Fruit fly (Drosophila melanogaster) whole organism, wandering third instar larva: ENCODE measurements around the gene Pvf3.

ENCODE experiments used
- CG9705 ChIP-seq: fragments of 200-800 bp; sonication (Bioruptor generic); optimal IDR thresholded peaks from 2 replicates; lab custom pipeline; 2018; ENCODE audit warnings: missing biosample characterization, mild to moderate bottlenecking, missing genetic modification characterization
- CrebA ChIP-seq: fragments of 200-800 bp; sonication (Bioruptor generic); optimal IDR thresholded peaks from 2 replicates; lab custom pipeline; 2016; ENCODE audit warnings: missing biosample characterization, mild to moderate bottlenecking, missing genetic modification characterization, borderline replicate concordance
- Dfd ChIP-seq: fragments of >200 bp; optimal IDR thresholded peaks from 2 replicates; lab custom pipeline; 2017; ENCODE audit warnings: missing biosample characterization, missing genetic modification characterization
- Dif ChIP-seq: fragments of 200-275, 200-300 bp; sonication (Bioruptor generic); optimal IDR thresholded peaks from 2 replicates; lab custom pipeline; 2018; ENCODE audit warnings: missing biosample characterization, missing genetic modification characterization; ENCODE audit not compliant: partially characterized antibody
- GATAd ChIP-seq: sonication (Bioruptor generic); optimal IDR thresholded peaks from 2 replicates; lab custom pipeline; 2016; ENCODE audit warnings: missing biosample characterization, missing genetic modification characterization
- HLH106 ChIP-seq: fragments of 200-800 bp; optimal IDR thresholded peaks from 3 replicates; lab custom pipeline; 2019; ENCODE audit warnings: missing biosample characterization, mild to moderate bottlenecking, missing genetic modification characterization, moderate library complexity
- Hnf4 ChIP-seq: fragments of 200-800 bp; sonication (Bioruptor generic); optimal IDR thresholded peaks from 2 replicates; lab custom pipeline; 2016; ENCODE audit warnings: missing biosample characterization, mild to moderate bottlenecking, missing genetic modification characterization
- Hr83 ChIP-seq: fragments of 200-300 bp; sonication (Bioruptor generic); optimal IDR thresholded peaks from 2 replicates; lab custom pipeline; 2016; ENCODE audit warnings: missing biosample characterization, mild to moderate bottlenecking, missing genetic modification characterization, moderate library complexity; ENCODE audit not compliant: poor library complexity, severe bottlenecking
- Jra ChIP-seq: sonication (Bioruptor generic); optimal IDR thresholded peaks from 2 replicates; lab custom pipeline; 2016; ENCODE audit warnings: missing biosample characterization, missing genetic modification characterization
- Mio ChIP-seq: sonication (Bioruptor generic); optimal IDR thresholded peaks from 2 replicates; lab custom pipeline; 2016; ENCODE audit warnings: missing biosample characterization, missing genetic modification characterization
- Myc ChIP-seq: fragments of >200 bp; optimal IDR thresholded peaks from 2 replicates; lab custom pipeline; 2017
- N ChIP-seq: fragments of >200 bp; optimal IDR thresholded peaks from 2 replicates; lab custom pipeline; 2018; ENCODE audit warnings: missing biosample characterization, missing external identifiers, missing genetic modification characterization
- OdsH ChIP-seq: fragments of 200-800 bp; sonication (Bioruptor generic); optimal IDR thresholded peaks from 2 replicates; lab custom pipeline; 2016; ENCODE audit warnings: missing biosample characterization, mild to moderate bottlenecking, missing genetic modification characterization
- Rel ChIP-seq, 2 experiments: fragments of 200-800 bp; sonication (Bioruptor generic) in 1 of 2; optimal IDR thresholded peaks; 2 replicates in 1 of 2; 3 replicates in 1 of 2; lab custom pipeline; 2016 to 2019; ENCODE audit warnings: mild to moderate bottlenecking in 2 of 2, missing biosample characterization in 2 of 2, missing genetic modification characterization in 2 of 2, moderate library complexity in 1 of 2
- Sp1 ChIP-seq: fragments of 200-800 bp; sonication (Bioruptor generic); optimal IDR thresholded peaks from 3 replicates; lab custom pipeline; 2019; ENCODE audit warnings: missing biosample characterization, mild to moderate bottlenecking, missing genetic modification characterization, moderate library complexity
- br ChIP-seq: fragments of 200-800 bp; sonication (Bioruptor generic); optimal IDR thresholded peaks from 2 replicates; lab custom pipeline; 2016; ENCODE audit warnings: missing biosample characterization, missing genetic modification characterization
- brk ChIP-seq: fragments of 200-800 bp; sonication (Bioruptor generic); optimal IDR thresholded peaks from 2 replicates; lab custom pipeline; 2016; ENCODE audit warnings: missing biosample characterization, mild to moderate bottlenecking, missing genetic modification characterization
- dl ChIP-seq, 2 experiments: fragments of 175-275, 200-275 bp in 1 of 2; fragments of 200-275 bp in 1 of 2; sonication (Bioruptor generic); optimal IDR thresholded peaks; lab custom pipeline; 2018; ENCODE audit warnings: mild to moderate bottlenecking in 2 of 2, missing biosample characterization in 2 of 2, missing genetic modification characterization in 2 of 2, moderate library complexity in 2 of 2; ENCODE audit not compliant: partially characterized antibody in 2 of 2, insufficient read depth in 1 of 2
- dmrt93B ChIP-seq: fragments of 200-800 bp; sonication (Bioruptor generic); optimal IDR thresholded peaks from 2 replicates; lab custom pipeline; 2018; ENCODE audit warnings: missing biosample characterization, mild to moderate bottlenecking, missing genetic modification characterization
- ey ChIP-seq: fragments of 200-800 bp; sonication (Bioruptor generic); optimal IDR thresholded peaks from 2 replicates; lab custom pipeline; 2016; ENCODE audit warnings: missing biosample characterization, missing genetic modification characterization
- foxo ChIP-seq, 2 experiments: fragments of 200-800 bp; sonication (Bioruptor generic); optimal IDR thresholded peaks; 2 replicates in 1 of 2; 3 replicates in 1 of 2; lab custom pipeline; 2016 to 2017; ENCODE audit warnings: missing biosample characterization in 2 of 2, missing genetic modification characterization in 2 of 2
- fru ChIP-seq: fragments of 200-800 bp; sonication (Bioruptor generic); optimal IDR thresholded peaks from 3 replicates; lab custom pipeline; 2016; ENCODE audit warnings: missing biosample characterization, mild to moderate bottlenecking, missing genetic modification characterization
- h ChIP-seq: fragments of 200-800 bp; sonication (Bioruptor generic); optimal IDR thresholded peaks from 3 replicates; lab custom pipeline; 2016; ENCODE audit warnings: missing biosample characterization, mild to moderate bottlenecking, missing genetic modification characterization
- jim ChIP-seq: fragments of 175-275, 200-325 bp; sonication (Bioruptor generic); optimal IDR thresholded peaks from 2 replicates; lab custom pipeline; 2016; ENCODE audit warnings: missing biosample characterization, mild to moderate bottlenecking, missing genetic modification characterization
- lola ChIP-seq: fragments of >200 bp; optimal IDR thresholded peaks from 2 replicates; lab custom pipeline; 2017; ENCODE audit warnings: missing biosample characterization, missing genetic modification characterization
- pan ChIP-seq: fragments of >200 bp; optimal IDR thresholded peaks from 2 replicates; lab custom pipeline; 2017
- psq ChIP-seq: fragments of 200-800 bp; sonication (Bioruptor generic); optimal IDR thresholded peaks from 3 replicates; lab custom pipeline; 2017; ENCODE audit warnings: missing biosample characterization, mild to moderate bottlenecking, missing genetic modification characterization, moderate library complexity
- rgr ChIP-seq: fragments of 200-800 bp; sonication (Bioruptor generic); optimal IDR thresholded peaks from 3 replicates; lab custom pipeline; 2016; ENCODE audit warnings: missing biosample characterization, mild to moderate bottlenecking, missing genetic modification characterization
- sage ChIP-seq: fragments of 200-800 bp; sonication (Bioruptor generic); optimal IDR thresholded peaks from 2 replicates; lab custom pipeline; 2016; ENCODE audit warnings: missing biosample characterization, mild to moderate bottlenecking, missing genetic modification characterization
- sv ChIP-seq: fragments of 200-800 bp; sonication (Bioruptor generic); optimal IDR thresholded peaks from 3 replicates; lab custom pipeline; 2016; ENCODE audit warnings: missing biosample characterization, missing genetic modification characterization
- tai ChIP-seq: sonication (Bioruptor generic); optimal IDR thresholded peaks from 2 replicates; lab custom pipeline; 2016; ENCODE audit warnings: missing biosample characterization, missing genetic modification characterization
- usp ChIP-seq: fragments of >200 bp; optimal IDR thresholded peaks from 2 replicates; lab custom pipeline; 2017; ENCODE audit warnings: missing biosample characterization, missing genetic modification characterization
- woc ChIP-seq: sonication (Bioruptor generic); optimal IDR thresholded peaks from 2 replicates; lab custom pipeline; 2016; ENCODE audit warnings: missing biosample characterization, mild to moderate bottlenecking, missing genetic modification characterization

Pvf3 gene

dm6 chr2L:7114159-7114558 is 43.3 kb downstream of the Pvf3 start:
- TF ChIP-seq GATAd (GFP tag; lab: Kevin White, UChicago) (no peak), tai (GFP tag; lab: Kevin White, UChicago) (no peak), OdsH (GFP tag; lab: Kevin White, UChicago) (no peak), Mio (GFP tag; lab: Kevin White, UChicago) (no peak)

- TF ChIP-seq psq (GFP tag; lab: Kevin White, UChicago) (no peak), brk (no peak), Dif (GFP tag; lab: Kevin White, UChicago) (no peak), Dfd (no peak), sv (GFP tag; lab: Kevin White, UChicago) (no peak), Hnf4 (no peak), CrebA (no peak), lola (GFP tag; lab: Kevin White, UChicago) (no peak), rgr (GFP tag; lab: Kevin White, UChicago) (no peak), usp (no peak), jim (no peak), Mio (GFP tag; lab: Kevin White, UChicago) (no peak)
Measured at dm6 chr2L:7110318-7110717, 47.2 kb downstream of the Pvf3 start.

DNA sequence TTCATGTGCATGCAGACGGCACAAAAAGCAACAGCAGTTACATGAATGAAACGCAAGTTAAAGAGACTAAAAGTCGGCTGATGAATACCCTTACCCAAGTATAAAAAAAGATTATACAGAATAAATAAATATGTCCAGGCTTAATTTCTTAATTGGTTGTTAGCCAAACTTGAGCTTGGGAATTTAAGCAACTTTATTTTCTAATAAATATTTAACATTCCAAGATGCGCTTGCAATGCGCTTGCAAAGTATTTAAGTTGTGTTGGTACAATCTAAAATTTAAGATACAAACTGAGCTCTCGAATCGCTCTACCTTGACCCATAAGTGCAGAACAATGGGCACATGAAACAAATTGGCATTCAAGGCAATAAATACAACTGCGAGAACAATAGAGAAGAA is 49.6 kb downstream of the Pvf3 start:
- TF ChIP-seq N (GFP tag; lab: Kevin White, UChicago) (no peak), woc (GFP tag; lab: Kevin White, UChicago) (no peak), OdsH (GFP tag; lab: Kevin White, UChicago) (no peak), Hr83 (GFP tag; lab: Kevin White, UChicago) (no peak), GATAd (GFP tag; lab: Kevin White, UChicago) (no peak), HLH106 (tag; lab: Kevin White, UChicago) (no peak), dl (GFP tag; optimal IDR thresholded peaks at IDR 0.05; lab: Kevin White, UChicago; ENCODE audit: insufficient read depth in 1 of 2, partially characterized antibody in 2 of 2) (no peak), Dfd (no peak), Myc (no peak), jim (no peak), CG9705 (GFP tag; lab: Kevin White, UChicago) (no peak), Jra (no peak), usp (no peak)

- TF ChIP-seq woc (GFP tag; lab: Kevin White, UChicago) (no peak), dl (GFP tag; optimal IDR thresholded peaks at IDR 0.05; lab: Kevin White, UChicago; ENCODE audit: insufficient read depth in 1 of 2, partially characterized antibody in 2 of 2) (no peak), rgr (GFP tag; lab: Kevin White, UChicago) (no peak), tai (GFP tag; lab: Kevin White, UChicago) (no peak)
Measured at dm6 chr2L:7106289-7106961, 51.1 kb downstream of the Pvf3 start.

- TF ChIP-seq Hnf4 (peak; percentile 5), woc (GFP tag; lab: Kevin White, UChicago) (no peak), pan (lab: Kevin White, UChicago) (no peak), dl (GFP tag; optimal IDR thresholded peaks at IDR 0.05; lab: Kevin White, UChicago; ENCODE audit: insufficient read depth in 1 of 2, partially characterized antibody in 2 of 2) (no peak), Jra (no peak), OdsH (GFP tag; lab: Kevin White, UChicago) (peak; percentile 62), ey (GFP tag; lab: Kevin White, UChicago) (peak; percentile 20), foxo (GFP tag; optimal IDR thresholded peaks at IDR 0.05; lab: Kevin White, UChicago) (peak in 1 of 2 experiments; percentile 58), Myc (no peak), CG9705 (GFP tag; lab: Kevin White, UChicago) (peak; percentile 27), br (GFP tag; lab: Kevin White, UChicago) (peak; percentile 22), Dif (GFP tag; lab: Kevin White, UChicago) (no peak), lola (GFP tag; lab: Kevin White, UChicago) (no peak), brk (no peak), rgr (GFP tag; lab: Kevin White, UChicago) (peak; percentile 53), HLH106 (tag; lab: Kevin White, UChicago) (peak; percentile 82), Sp1 (GFP tag; lab: Kevin White, UChicago) (peak; percentile 69), dmrt93B (GFP tag; lab: Kevin White, UChicago) (peak; percentile 39), sage (GFP tag; lab: Kevin White, UChicago) (no peak), fru (GFP tag; lab: Kevin White, UChicago) (peak; percentile 46), Hr83 (GFP tag; lab: Kevin White, UChicago) (no peak), Rel (GFP tag; optimal IDR thresholded peaks at IDR 0.05; lab: Kevin White, UChicago) (no peak), Rel (tag; optimal IDR thresholded peaks at IDR 0.05; lab: Kevin White, UChicago) (peak; percentile 6), Dfd (no peak), psq (GFP tag; lab: Kevin White, UChicago) (peak; percentile 67), h (peak; percentile 49), jim (no peak)
Measured at dm6 chr2L:7104195-7104971, 53.1 kb downstream of the Pvf3 start.
